Worm (Caenorhabditis elegans) whole organism, L1 larva: ENCODE results near the gene vps-53.

ENCODE experiments used
- C04F5.9 ChIP-seq: sonication (generic microtip); optimal IDR thresholded peaks from 2 replicates; lab custom pipeline; 2016; ENCODE audit warnings: missing genetic modification characterization, missing compliant biosample characterization
- C16A3.4 ChIP-seq: fragments of 150-350 bp; optimal IDR thresholded peaks from 2 replicates; lab custom pipeline; 2014; ENCODE audit warnings: missing biosample characterization, missing genetic modification characterization
- Y116A8C.19 ChIP-seq: sonication (generic microtip); optimal IDR thresholded peaks from 2 replicates; lab custom pipeline; 2016; ENCODE audit warnings: missing compliant biosample characterization, missing genetic modification characterization, borderline replicate concordance
- aha-1 ChIP-seq: fragments of 150-350 bp; optimal IDR thresholded peaks from 2 replicates; lab custom pipeline; 2014; ENCODE audit warnings: missing biosample characterization, missing genetic modification characterization
- alr-1 ChIP-seq: fragments of 200-800 bp; sonication (Bioruptor generic); optimal IDR thresholded peaks from 2 replicates; lab custom pipeline; 2018; ENCODE audit warnings: borderline replicate concordance, mild to moderate bottlenecking, missing genetic modification characterization, missing compliant biosample characterization
- ceh-63 ChIP-seq: fragments of 200-800 bp; sonication (Bioruptor generic); optimal IDR thresholded peaks from 2 replicates; lab custom pipeline; 2018; ENCODE audit warnings: mild to moderate bottlenecking, missing genetic modification characterization, missing compliant biosample characterization
- ceh-88 ChIP-seq: fragments of 200-800 bp; sonication (Bioruptor generic); IDR thresholded peaks from 2 replicates; pipeline ENCODE4 v1.3.6; 2022; ENCODE audit warnings: missing genetic modification characterization, missing compliant biosample characterization
- ceh-90 ChIP-seq: sonication (generic microtip); optimal IDR thresholded peaks from 2 replicates; lab custom pipeline; 2016; ENCODE audit warnings: missing genetic modification characterization, missing compliant biosample characterization
- ces-1 ChIP-seq: fragments of 150-350 bp; optimal IDR thresholded peaks from 2 replicates; lab custom pipeline; 2014; ENCODE audit warnings: missing biosample characterization, missing genetic modification reagents, missing genetic modification characterization
- dpl-1 ChIP-seq, 3 experiments: fragments of 150-350 bp in 2 of 3; sonication (generic microtip) in 1 of 3; optimal IDR thresholded peaks; 2 replicates each; lab custom pipeline; 2014 to 2017; ENCODE audit warnings: missing biosample characterization in 3 of 3, missing genetic modification characterization in 3 of 3, missing genetic modification reagents in 3 of 3
- efl-1 ChIP-seq, 4 experiments: fragments of 150-350 bp; optimal IDR thresholded peaks in 3 of 4; peaks in 1 of 4; 1 replicate in 1 of 4; 2 replicates in 3 of 4; lab custom pipeline; 2014; ENCODE audit warnings: missing biosample characterization in 2 of 4, missing genetic modification characterization in 2 of 4, missing genetic modification reagents in 2 of 4
- efl-3 ChIP-seq: fragments of 200-800 bp; sonication (Bioruptor generic); optimal IDR thresholded peaks from 2 replicates; lab custom pipeline; 2018; ENCODE audit warnings: mild to moderate bottlenecking, missing genetic modification characterization, missing compliant biosample characterization
- egl-27 ChIP-seq, 2 experiments: fragments of 150-350 bp in 1 of 2; sonication (generic microtip); optimal IDR thresholded peaks; 3 replicates each; lab custom pipeline; 2017 to 2018; ENCODE audit warnings: missing biosample characterization in 2 of 2, missing genetic modification characterization in 2 of 2, missing genetic modification reagents in 2 of 2
- elt-2 ChIP-seq: sonication (generic microtip); optimal IDR thresholded peaks from 2 replicates; lab custom pipeline; 2016; ENCODE audit warnings: missing genetic modification characterization, mild to moderate bottlenecking, inconsistent platforms, missing compliant biosample characterization, missing genetic modification reagents
- elt-3 ChIP-seq, 6 experiments: fragments of 150-350 bp in 1 of 6; sonication (generic microtip); optimal IDR thresholded peaks; 2 replicates each; lab custom pipeline; 2017 to 2018; ENCODE audit warnings: missing biosample characterization in 6 of 6, missing genetic modification characterization in 6 of 6, inconsistent platforms in 1 of 6
- ets-5 ChIP-seq: fragments of 200-800 bp; sonication (Bioruptor generic); IDR thresholded peaks from 2 replicates; pipeline ENCODE4 v1.3.6; 2022; ENCODE audit warnings: missing genetic modification characterization, missing compliant biosample characterization
- fkh-10 ChIP-seq: sonication (generic microtip); optimal IDR thresholded peaks from 2 replicates; lab custom pipeline; 2017; ENCODE audit warnings: missing biosample characterization, missing genetic modification reagents, missing genetic modification characterization
- fkh-8 ChIP-seq: sonication (generic microtip); optimal IDR thresholded peaks from 2 replicates; lab custom pipeline; 2016; ENCODE audit warnings: mild to moderate bottlenecking, missing genetic modification characterization, missing compliant biosample characterization
- fos-1 ChIP-seq: fragments of 150-350 bp; optimal IDR thresholded peaks from 2 replicates; lab custom pipeline; 2014; ENCODE audit warnings: missing biosample characterization, missing genetic modification characterization
- hlh-17 ChIP-seq: fragments of 200-800 bp; sonication (Bioruptor generic); optimal IDR thresholded peaks from 2 replicates; lab custom pipeline; 2018; ENCODE audit warnings: missing genetic modification characterization, mild to moderate bottlenecking, missing compliant biosample characterization, moderate library complexity, borderline replicate concordance
- hlh-4 ChIP-seq: sonication (generic microtip); optimal IDR thresholded peaks from 2 replicates; lab custom pipeline; 2016; ENCODE audit warnings: mild to moderate bottlenecking, missing genetic modification characterization, missing compliant biosample characterization
- isw-1 ChIP-seq: fragments of 200-800 bp; sonication (Bioruptor generic); IDR thresholded peaks from 2 replicates; pipeline ENCODE4 v1.3.6; 2022; ENCODE audit warnings: missing genetic modification characterization, missing compliant biosample characterization
- lin-15B ChIP-seq: fragments of 150-350 bp; sonication (generic microtip); optimal IDR thresholded peaks from 3 replicates; lab custom pipeline; 2014; ENCODE audit warnings: missing biosample characterization, missing genetic modification characterization
- lin-35 ChIP-seq, 2 experiments: fragments of 150-350 bp; optimal IDR thresholded peaks; 2 replicates each; lab custom pipeline; 2014; ENCODE audit warnings: missing biosample characterization in 2 of 2, missing genetic modification characterization in 2 of 2, missing genetic modification reagents in 2 of 2
- lin-39 ChIP-seq: fragments of 150-350 bp; optimal IDR thresholded peaks from 2 replicates; lab custom pipeline; 2014; ENCODE audit warnings: missing biosample characterization, missing genetic modification reagents, missing genetic modification characterization
- lir-3 ChIP-seq: sonication (generic microtip); optimal IDR thresholded peaks from 2 replicates; lab custom pipeline; 2016; ENCODE audit warnings: mild to moderate bottlenecking, missing genetic modification characterization, moderate library complexity, missing compliant biosample characterization; ENCODE audit not compliant: poor library complexity
- mdl-1 ChIP-seq, 2 experiments: fragments of 150-350 bp; optimal IDR thresholded peaks; 2 replicates each; lab custom pipeline; 2014 to 2017; ENCODE audit warnings: missing biosample characterization in 2 of 2, missing genetic modification characterization in 2 of 2, inconsistent platforms in 1 of 2
- mef-2 ChIP-seq: fragments of 150-350 bp; optimal IDR thresholded peaks from 2 replicates; lab custom pipeline; 2014; ENCODE audit warnings: missing biosample characterization, missing genetic modification characterization
- nhr-11 ChIP-seq: fragments of 150-350 bp; optimal IDR thresholded peaks from 2 replicates; lab custom pipeline; 2014; ENCODE audit warnings: missing biosample characterization, missing genetic modification characterization
- nhr-12 ChIP-seq: sonication (generic microtip); optimal IDR thresholded peaks from 2 replicates; lab custom pipeline; 2017; ENCODE audit warnings: missing biosample characterization, missing genetic modification characterization
- nhr-237 ChIP-seq: fragments of 150-350 bp; optimal IDR thresholded peaks from 2 replicates; lab custom pipeline; 2014; ENCODE audit warnings: missing biosample characterization, missing genetic modification characterization
- nhr-28 ChIP-seq: fragments of 150-350 bp; optimal IDR thresholded peaks from 2 replicates; lab custom pipeline; 2014; ENCODE audit warnings: missing biosample characterization, missing genetic modification characterization
- nhr-47 ChIP-seq: sonication (generic microtip); optimal IDR thresholded peaks from 2 replicates; lab custom pipeline; 2016; ENCODE audit warnings: mild to moderate bottlenecking, missing genetic modification characterization, moderate library complexity, missing compliant biosample characterization
- nhr-71 ChIP-seq: sonication (generic microtip); optimal IDR thresholded peaks from 2 replicates; lab custom pipeline; 2016; ENCODE audit warnings: mild to moderate bottlenecking, missing genetic modification characterization, moderate library complexity, missing compliant biosample characterization
- nhr-84 ChIP-seq: sonication (generic microtip); optimal IDR thresholded peaks from 2 replicates; lab custom pipeline; 2017; ENCODE audit warnings: missing biosample characterization, missing genetic modification characterization
- pax-3 ChIP-seq: fragments of 200-800 bp; sonication (Bioruptor generic); optimal IDR thresholded peaks from 2 replicates; lab custom pipeline; 2018; ENCODE audit warnings: mild to moderate bottlenecking, missing genetic modification characterization, moderate library complexity, missing compliant biosample characterization
- pqm-1 ChIP-seq: sonication (generic microtip); optimal IDR thresholded peaks from 3 replicates; lab custom pipeline; 2017; ENCODE audit warnings: missing biosample characterization, missing genetic modification characterization
- rnt-1 ChIP-seq: sonication (generic microtip); optimal IDR thresholded peaks from 2 replicates; lab custom pipeline; 2016; ENCODE audit warnings: mild to moderate bottlenecking, missing genetic modification characterization, moderate library complexity, missing compliant biosample characterization
- skn-1 ChIP-seq: fragments of 150-350 bp; optimal IDR thresholded peaks from 2 replicates; lab custom pipeline; 2014; ENCODE audit warnings: missing biosample characterization, missing genetic modification characterization
- snu-23 ChIP-seq: sonication (generic microtip); optimal IDR thresholded peaks from 2 replicates; lab custom pipeline; 2016; ENCODE audit warnings: missing genetic modification characterization, missing compliant biosample characterization
- sox-4 ChIP-seq: sonication (generic microtip); optimal IDR thresholded peaks from 2 replicates; lab custom pipeline; 2016; ENCODE audit warnings: missing genetic modification characterization, missing compliant biosample characterization
- swsn-7 ChIP-seq: sonication (generic microtip); optimal IDR thresholded peaks from 2 replicates; lab custom pipeline; 2016; ENCODE audit warnings: missing genetic modification characterization, missing compliant biosample characterization
- tbx-2 ChIP-seq: sonication (generic microtip); optimal IDR thresholded peaks from 2 replicates; lab custom pipeline; 2016; ENCODE audit warnings: missing genetic modification characterization, missing compliant biosample characterization
- tlp-1 ChIP-seq: fragments of 150-350 bp; optimal IDR thresholded peaks from 2 replicates; lab custom pipeline; 2014; ENCODE audit warnings: missing biosample characterization, missing genetic modification characterization
- unc-86 ChIP-seq: sonication (generic microtip); optimal IDR thresholded peaks from 2 replicates; lab custom pipeline; 2016; ENCODE audit warnings: missing genetic modification characterization, missing compliant biosample characterization
- unc-98 ChIP-seq: fragments of 200-800 bp; sonication (Bioruptor generic); IDR thresholded peaks from 2 replicates; pipeline ENCODE4 v1.3.6; 2022; ENCODE audit warnings: missing genetic modification characterization, missing compliant biosample characterization
- vab-15 ChIP-seq: sonication (generic microtip); optimal IDR thresholded peaks from 2 replicates; lab custom pipeline; 2017; ENCODE audit warnings: missing genotype, mild to moderate bottlenecking, missing genetic modification characterization, missing compliant biosample characterization
- xbp-1 ChIP-seq: sonication (generic microtip); optimal IDR thresholded peaks from 2 replicates; lab custom pipeline; 2016; ENCODE audit warnings: missing genetic modification characterization, missing compliant biosample characterization
- zip-4 ChIP-seq: fragments of 200-800 bp; sonication (Bioruptor generic); optimal IDR thresholded peaks from 2 replicates; lab custom pipeline; 2018; ENCODE audit warnings: mild to moderate bottlenecking, missing genetic modification characterization, moderate library complexity, missing compliant biosample characterization
- ztf-4 ChIP-seq: fragments of 150-350 bp; optimal IDR thresholded peaks from 2 replicates; lab custom pipeline; 2014; ENCODE audit warnings: missing biosample characterization, missing genetic modification characterization

The vps-53 gene

ce11 chrIII:9703747-9704605 lies 53.3 kb downstream of the vps-53 start (continued):
- TF ChIP-seq ceh-90 (no peak), nhr-28 (no peak), alr-1 (tag; lab: Kevin White, UChicago) (no peak), C04F5.9 (no peak), xbp-1 (peak; percentile 7), tlp-1 (no peak), hlh-4 (tag; lab: Kevin White, UChicago) (no peak), zip-4 (no peak), skn-1 (tag; lab: Kevin White, UChicago) (peak; percentile 33), unc-98 (GFP tag; lab: Robert Waterston, UW) (no peak), Y116A8C.19 (tag; lab: Kevin White, UChicago) (no peak), sox-4 (peak; percentile 8), mef-2 (tag; lab: Kevin White, UChicago) (no peak), nhr-237 (no peak), lin-35 (GFP tag; optimal IDR thresholded peaks at IDR 0.05; lab: Kevin White, UChicago) (peak; percentile 14 to 25), egl-27 (tag; optimal IDR thresholded peaks at IDR 0.05; lab: Kevin White, UChicago) (no peak), dpl-1 (GFP tag; optimal IDR thresholded peaks at IDR 0.05; lab: Kevin White, UChicago) (peak in 1 of 3 experiments; percentile 6), nhr-47 (peak; percentile 62), lin-15B (tag; lab: Kevin White, UChicago) (no peak), pqm-1 (no peak), ces-1 (GFP tag; lab: Kevin White, UChicago) (no peak), ceh-88 (GFP tag; lab: Robert Waterston, UW) (0 out of 2 replicates have a peak, but pooled peaks have one; percentile 14), ets-5 (GFP tag; lab: Robert Waterston, UW) (no peak), isw-1 (GFP tag; lab: Robert Waterston, UW) (no peak; the same call in 1 of the 2 replicates), efl-3 (GFP tag; lab: Kevin White, UChicago) (no peak), tbx-2 (tag; lab: Kevin White, UChicago) (peak; percentile 62), nhr-71 (peak; percentile 51), fos-1 (tag; lab: Kevin White, UChicago) (no peak), mdl-1 (tag; optimal IDR thresholded peaks at IDR 0.05; lab: Kevin White, UChicago) (no peak), nhr-84 (tag; lab: Kevin White, UChicago) (no peak), ztf-4 (tag; lab: Kevin White, UChicago) (no peak), rnt-1 (tag; lab: Kevin White, UChicago) (peak; percentile 33), fkh-10 (GFP tag; lab: Kevin White, UChicago) (peak; percentile 38), swsn-7 (tag; lab: Kevin White, UChicago) (peak; percentile 45), lir-3 (tag; lab: Kevin White, UChicago) (no peak), pax-3 (tag; lab: Kevin White, UChicago) (no peak), unc-86 (tag; lab: Kevin White, UChicago) (peak; percentile 59), elt-2 (tag; lab: Kevin White, UChicago) (no peak), aha-1 (no peak), C16A3.4 (no peak), ceh-63 (no peak), efl-1 (optimal IDR thresholded peaks at IDR 0.05; lab: Kevin White, UChicago) (no peak), efl-1 (GFP tag; optimal IDR thresholded peaks at IDR 0.05 in 1 of 2; lab: Kevin White, UChicago) (peak in 1 of 2 experiments; percentile 61), lin-39 (tag; lab: Kevin White, UChicago) (no peak), snu-23 (GFP tag; lab: Kevin White, UChicago) (peak; percentile 37), hlh-17 (GFP tag; lab: Kevin White, UChicago) (no peak), vab-15 (tag; lab: Kevin White, UChicago) (no peak), nhr-12 (tag; lab: Kevin White, UChicago) (no peak), nhr-11 (no peak), elt-3 (tag; optimal IDR thresholded peaks at IDR 0.05; lab: Kevin White, UChicago) (no peak), fkh-8 (tag; lab: Kevin White, UChicago) (peak; percentile 82)
